Worm (Caenorhabditis elegans): ENCODE data around the gene C06E1.1.

ce11 chrIII:8639188-8639795 is 33.7 kb downstream of the C06E1.1 start, which contains the start of gene fip-1:
- TF ChIP-seq ceh-82 (tag; optimal IDR thresholded peaks at IDR 0.05), result no peak
- TF ChIP-seq ama-1 (optimal IDR thresholded peaks at IDR 0.05), result no peak
- TF ChIP-seq unc-55 (GFP tag; optimal IDR thresholded peaks at IDR 0.05), result no peak
- TF ChIP-seq mab-5 (tag; optimal IDR thresholded peaks at IDR 0.05), result no peak
- TF ChIP-seq nhr-77 (tag; optimal IDR thresholded peaks at IDR 0.05), result no peak
- no peak for TF ChIP-seq gmeb-1 (tag; optimal IDR thresholded peaks at IDR 0.05)
- no peak for TF ChIP-seq elt-3 (tag; optimal IDR thresholded peaks at IDR 0.05)
- no peak for TF ChIP-seq nhr-6 (tag; optimal IDR thresholded peaks at IDR 0.05)
- TF ChIP-seq nhr-12 (tag; optimal IDR thresholded peaks at IDR 0.05), result no peak
- TF ChIP-seq blmp-1 (tag; optimal IDR thresholded peaks at IDR 0.05; ENCODE audit: insufficient read depth), result no peak
- no peak for TF ChIP-seq nhr-11 (tag; optimal IDR thresholded peaks at IDR 0.05)
- TF ChIP-seq nhr-10 (tag; optimal IDR thresholded peaks at IDR 0.05), result no peak
- TF ChIP-seq ztf-4 (tag; optimal IDR thresholded peaks at IDR 0.05), result no peak
